Worm (Caenorhabditis elegans): Measurements from ENCODE around the gene W08G11.1.

DNA sequence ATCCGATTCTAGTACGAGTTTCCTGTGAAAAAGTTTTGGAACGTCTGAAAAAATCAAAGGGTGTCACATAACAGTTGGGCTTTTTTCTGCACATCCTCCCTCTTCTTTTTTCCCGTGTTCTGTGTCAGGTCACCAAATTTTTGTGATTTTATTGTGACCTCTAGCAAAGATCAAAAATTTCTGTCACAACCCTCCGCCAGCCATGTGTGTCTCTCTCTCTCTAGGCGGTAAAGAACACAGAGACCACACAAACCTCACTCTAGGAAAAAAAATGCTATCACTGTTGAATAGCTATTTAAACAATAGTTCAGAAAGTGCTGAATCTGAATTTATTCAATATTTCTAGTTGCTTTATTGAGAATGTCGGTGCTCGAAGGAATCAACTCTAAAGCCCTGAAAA, 43.8 kb downstream of the W08G11.1 start, which contains the start of gene gst-44:
- no peak for TF ChIP-seq pqm-1 (tag; optimal IDR thresholded peaks at IDR 0.05)
- no peak for TF ChIP-seq mec-3 (tag; optimal IDR thresholded peaks at IDR 0.05; ENCODE audit: borderline replicate concordance)
- no peak for TF ChIP-seq ref-2 (tag; optimal IDR thresholded peaks at IDR 0.05)
- TF ChIP-seq ceh-48 (tag; optimal IDR thresholded peaks at IDR 0.05), result no peak
- no peak for TF ChIP-seq nhr-11 (tag; optimal IDR thresholded peaks at IDR 0.05)
- no peak for TF ChIP-seq ama-1 (optimal IDR thresholded peaks at IDR 0.05)
- TF ChIP-seq C38D4.7 (GFP tag; optimal IDR thresholded peaks at IDR 0.05), result no peak
- no peak for TF ChIP-seq T23F11.4 (GFP tag; optimal IDR thresholded peaks at IDR 0.05)
- no peak for TF ChIP-seq unc-86 (tag; optimal IDR thresholded peaks at IDR 0.05)
- no peak for TF ChIP-seq pha-4 (tag; optimal IDR thresholded peaks at IDR 0.05)
- no peak for TF ChIP-seq rnt-1 (tag; optimal IDR thresholded peaks at IDR 0.05)

Data from whole organism, late embryonic.